Worm (Caenorhabditis elegans) whole organism, mixed stage, embryonic: ENCODE data around the gene T22B7.3.

ENCODE experiments used
- M03D4.4 ChIP-seq: sonication (generic microtip); optimal IDR thresholded peaks from 2 replicates; lab custom pipeline; 2017; ENCODE audit warnings: mild to moderate bottlenecking, missing genetic modification characterization, missing compliant biosample characterization
- bed-3 ChIP-seq: fragments of 200-800 bp; sonication (Bioruptor generic); optimal IDR thresholded peaks from 3 replicates; lab custom pipeline; 2018; ENCODE audit warnings: mild to moderate bottlenecking, missing genetic modification characterization, moderate library complexity, missing compliant biosample characterization
- blmp-1 ChIP-seq: fragments of 150-350 bp; optimal IDR thresholded peaks from 2 replicates; lab custom pipeline; 2014; ENCODE audit warnings: missing biosample characterization, missing genetic modification characterization
- ceh-39 ChIP-seq: fragments of 150-350 bp; optimal IDR thresholded peaks from 2 replicates; lab custom pipeline; 2014; ENCODE audit warnings: missing biosample characterization, missing genetic modification characterization
- ces-1 ChIP-seq: fragments of 150-350 bp; optimal IDR thresholded peaks from 2 replicates; lab custom pipeline; 2014; ENCODE audit warnings: missing biosample characterization, missing genetic modification reagents, missing genetic modification characterization
- cnd-1 ChIP-seq: fragments of 200-800 bp; sonication (Bioruptor generic); optimal IDR thresholded peaks from 2 replicates; lab custom pipeline; 2018; ENCODE audit warnings: mild to moderate bottlenecking, missing genetic modification characterization, missing compliant biosample characterization
- drap-1 ChIP-seq: fragments of 200-800 bp; sonication (Bioruptor generic); optimal IDR thresholded peaks from 3 replicates; lab custom pipeline; 2018; ENCODE audit warnings: mild to moderate bottlenecking, missing genetic modification characterization, missing compliant biosample characterization
- elt-1 ChIP-seq: sonication (generic microtip); optimal IDR thresholded peaks from 2 replicates; lab custom pipeline; 2017; ENCODE audit warnings: missing genetic modification characterization, mild to moderate bottlenecking, missing compliant biosample characterization, antibody characterized with exemption, moderate library complexity, borderline replicate concordance; ENCODE audit not compliant: insufficient read depth
- elt-3 ChIP-seq: fragments of 150-350 bp; optimal IDR thresholded peaks from 2 replicates; lab custom pipeline; 2014; ENCODE audit warnings: missing biosample characterization, missing genetic modification characterization
- flh-1 ChIP-seq: fragments of 200-800 bp; sonication (Bioruptor generic); optimal IDR thresholded peaks from 2 replicates; lab custom pipeline; 2018; ENCODE audit warnings: mild to moderate bottlenecking, missing genetic modification characterization, moderate library complexity, missing compliant biosample characterization
- ham-2 ChIP-seq: fragments of 200-800 bp; sonication (Bioruptor generic); optimal IDR thresholded peaks from 2 replicates; lab custom pipeline; 2018; ENCODE audit warnings: mild to moderate bottlenecking, missing genetic modification characterization, missing compliant biosample characterization
- hlh-1 ChIP-seq: fragments of 150-350 bp; optimal IDR thresholded peaks from 2 replicates; lab custom pipeline; 2014; ENCODE audit warnings: missing biosample characterization, missing genetic modification reagents, missing genetic modification characterization
- lin-13 ChIP-seq: fragments of 150-350 bp; optimal IDR thresholded peaks from 2 replicates; lab custom pipeline; 2014; ENCODE audit warnings: missing biosample characterization, missing genetic modification characterization
- lin-32 ChIP-seq: fragments of 200-800 bp; sonication (Bioruptor generic); optimal IDR thresholded peaks from 2 replicates; lab custom pipeline; 2018; ENCODE audit warnings: mild to moderate bottlenecking, missing genetic modification characterization, missing compliant biosample characterization
- lsy-2 ChIP-seq: fragments of 150-350 bp; optimal IDR thresholded peaks from 2 replicates; lab custom pipeline; 2014; ENCODE audit warnings: missing biosample characterization, missing genetic modification characterization
- mab-5 ChIP-seq: fragments of 150-350 bp; optimal IDR thresholded peaks from 2 replicates; lab custom pipeline; 2014; ENCODE audit warnings: missing biosample characterization, missing genetic modification characterization
- mep-1 ChIP-seq: fragments of 150-350 bp; optimal IDR thresholded peaks from 2 replicates; lab custom pipeline; 2017; ENCODE audit warnings: missing biosample characterization, missing genetic modification reagents, missing genetic modification characterization, inconsistent platforms
- mls-2 ChIP-seq: sonication (generic microtip); optimal IDR thresholded peaks from 2 replicates; lab custom pipeline; 2016; ENCODE audit warnings: mild to moderate bottlenecking, missing genetic modification characterization, moderate library complexity, missing compliant biosample characterization
- nhr-2 ChIP-seq: fragments of 150-350 bp; optimal IDR thresholded peaks from 2 replicates; lab custom pipeline; 2014; ENCODE audit warnings: missing biosample characterization, missing genetic modification characterization
- nhr-28 ChIP-seq: fragments of 150-350 bp; optimal IDR thresholded peaks from 2 replicates; lab custom pipeline; 2014; ENCODE audit warnings: missing biosample characterization, missing genetic modification characterization
- nhr-76 ChIP-seq: sonication (generic microtip); optimal IDR thresholded peaks from 2 replicates; lab custom pipeline; 2017; ENCODE audit warnings: missing biosample characterization, missing genetic modification characterization
- pha-4 ChIP-seq: fragments of 150-350 bp; optimal IDR thresholded peaks from 2 replicates; lab custom pipeline; 2018; ENCODE audit warnings: missing biosample characterization, missing genetic modification reagents, missing genetic modification characterization
- sem-2 ChIP-seq: fragments of 200-800 bp; sonication (Bioruptor generic); optimal IDR thresholded peaks from 2 replicates; lab custom pipeline; 2018; ENCODE audit warnings: mild to moderate bottlenecking, missing genetic modification characterization, missing compliant biosample characterization
- snpc-4 ChIP-seq: fragments of 150-350 bp; optimal IDR thresholded peaks from 2 replicates; lab custom pipeline; 2014; ENCODE audit warnings: missing biosample characterization, missing genetic modification characterization
- sptf-1 ChIP-seq: sonication (generic microtip); optimal IDR thresholded peaks from 2 replicates; lab custom pipeline; 2017; ENCODE audit warnings: mild to moderate bottlenecking, missing genetic modification characterization, moderate library complexity, missing compliant biosample characterization
- tbx-8 ChIP-seq: fragments of 200-800 bp; sonication (Bioruptor generic); optimal IDR thresholded peaks from 2 replicates; lab custom pipeline; 2018; ENCODE audit warnings: mild to moderate bottlenecking, missing genetic modification characterization, moderate library complexity, missing compliant biosample characterization
- unc-120 ChIP-seq: sonication (generic microtip); optimal IDR thresholded peaks from 2 replicates; lab custom pipeline; 2017; ENCODE audit warnings: missing genetic modification characterization, missing compliant biosample characterization; ENCODE audit not compliant: poor library complexity, severe bottlenecking
- unc-62 ChIP-seq: fragments of 150-350 bp; optimal IDR thresholded peaks from 2 replicates; lab custom pipeline; 2014; ENCODE audit warnings: missing biosample characterization, missing genetic modification reagents, missing genetic modification characterization
- zip-8 ChIP-seq: fragments of 150-350 bp; optimal IDR thresholded peaks from 2 replicates; lab custom pipeline; 2014; ENCODE audit warnings: missing biosample characterization, missing genetic modification characterization
- ztf-11 ChIP-seq: fragments of 150-350 bp; optimal IDR thresholded peaks from 2 replicates; lab custom pipeline; 2014; ENCODE audit warnings: missing biosample characterization, missing genetic modification characterization

The T22B7.3 gene

ce11 chrX:5692099-5692498 is 44.9 kb downstream of the T22B7.3 start, which contains the start of gene W01C8.1:
W01C8.1 (plus strand) TSS chrX:5692399.
- TF ChIP-seq unc-120 (tag; lab: Kevin White, UChicago), result no peak

- TF ChIP-seq ham-2 (GFP tag; lab: Kevin White, UChicago), result no peak
- TF ChIP-seq ztf-11, result no peak
- TF ChIP-seq drap-1, result no peak
- TF ChIP-seq bed-3 (GFP tag; lab: Kevin White, UChicago), result no peak
- TF ChIP-seq mls-2 (tag; lab: Kevin White, UChicago), result no peak
- no peak for TF ChIP-seq M03D4.4 (tag; lab: Kevin White, UChicago)
- no peak for TF ChIP-seq mep-1 (tag; lab: Kevin White, UChicago)
- no peak for TF ChIP-seq lsy-2 (tag; lab: Kevin White, UChicago)
- TF ChIP-seq snpc-4 (tag; lab: Kevin White, UChicago), result no peak
- TF ChIP-seq flh-1 (GFP tag; lab: Kevin White, UChicago), result no peak
- TF ChIP-seq hlh-1 (tag; lab: Kevin White, UChicago), result no peak
- TF ChIP-seq tbx-8, result no peak
- no peak for TF ChIP-seq lin-13 (tag; lab: Kevin White, UChicago)
- TF ChIP-seq elt-3 (tag; lab: Kevin White, UChicago), result no peak
- no peak for TF ChIP-seq zip-8 (tag; lab: Kevin White, UChicago)
- no peak for TF ChIP-seq sem-2
- no peak for TF ChIP-seq elt-1
- TF ChIP-seq sptf-1 (tag; lab: Kevin White, UChicago), result no peak
- TF ChIP-seq, all 35 proteins: peak for 0
These were observed 48.2 kb downstream of the T22B7.3 start for ce11 chrX:5695416-5695815.

- TF ChIP-seq elt-1 (peak; percentile 39), sptf-1 (tag; lab: Kevin White, UChicago) (no peak), zip-8 (tag; lab: Kevin White, UChicago) (no peak), nhr-28 (no peak), lin-32 (GFP tag; lab: Kevin White, UChicago) (no peak), ham-2 (GFP tag; lab: Kevin White, UChicago) (peak; percentile 11), flh-1 (GFP tag; lab: Kevin White, UChicago) (no peak), nhr-2 (tag; lab: Kevin White, UChicago) (peak; percentile 23), ces-1 (GFP tag; lab: Kevin White, UChicago) (no peak), mab-5 (tag; lab: Kevin White, UChicago) (no peak)
- TF ChIP-seq, all 35 proteins: peak for 3
These were observed 49.0 kb downstream of the T22B7.3 start for ce11 chrX:5696197-5696596.

ce11 chrX:5697208-5697607 is 50.0 kb downstream of the T22B7.3 start, which contains the start of gene W01C8.5:
W01C8.5 (minus strand) TSS chrX:5697308.
- no peak for TF ChIP-seq snpc-4 (tag; lab: Kevin White, UChicago)
- no peak for TF ChIP-seq ceh-39 (tag; lab: Kevin White, UChicago)
- TF ChIP-seq cnd-1 (tag; lab: Kevin White, UChicago), result no peak
- TF ChIP-seq unc-62 (GFP tag; lab: Kevin White, UChicago), result no peak
- TF ChIP-seq M03D4.4 (tag; lab: Kevin White, UChicago), result no peak
- no peak for TF ChIP-seq hlh-1 (tag; lab: Kevin White, UChicago)
- TF ChIP-seq lin-13 (tag; lab: Kevin White, UChicago), result no peak
- TF ChIP-seq pha-4 (tag; lab: Kevin White, UChicago), result no peak
- no peak for TF ChIP-seq nhr-76 (tag; lab: Kevin White, UChicago)
- no peak for TF ChIP-seq blmp-1 (tag; lab: Kevin White, UChicago)
- TF ChIP-seq unc-120 (tag; lab: Kevin White, UChicago), result no peak
- no peak for TF ChIP-seq zip-8 (tag; lab: Kevin White, UChicago)
- no peak for TF ChIP-seq sem-2
- no peak for TF ChIP-seq nhr-2 (tag; lab: Kevin White, UChicago)
- TF ChIP-seq nhr-28, result no peak

ce11 chrX:5698419-5698818 is 51.2 kb downstream of the T22B7.3 start:
- TF ChIP-seq nhr-76 (tag; lab: Kevin White, UChicago) (no peak), cnd-1 (tag; lab: Kevin White, UChicago) (peak; percentile 53)
- TF ChIP-seq, all 35 proteins: peak for 1
